Fruit fly (Drosophila melanogaster) whole organism, wandering third instar larva: Measurements from ENCODE around the gene CG8031.

Experiments
- Abd-B ChIP-seq: fragments of >200 bp; optimal IDR thresholded peaks from 2 replicates; lab custom pipeline; 2017; ENCODE audit warnings: missing biosample characterization, missing genetic modification characterization
- CrebA ChIP-seq: fragments of 200-800 bp; sonication (Bioruptor generic); optimal IDR thresholded peaks from 2 replicates; lab custom pipeline; 2016; ENCODE audit warnings: missing biosample characterization, mild to moderate bottlenecking, missing genetic modification characterization, borderline replicate concordance
- Dfd ChIP-seq: fragments of >200 bp; optimal IDR thresholded peaks from 2 replicates; lab custom pipeline; 2017; ENCODE audit warnings: missing biosample characterization, missing genetic modification characterization
- Dif ChIP-seq: fragments of 200-275, 200-300 bp; sonication (Bioruptor generic); optimal IDR thresholded peaks from 2 replicates; lab custom pipeline; 2018; ENCODE audit warnings: missing biosample characterization, missing genetic modification characterization; ENCODE audit not compliant: partially characterized antibody
- GATAd ChIP-seq: sonication (Bioruptor generic); optimal IDR thresholded peaks from 2 replicates; lab custom pipeline; 2016; ENCODE audit warnings: missing biosample characterization, missing genetic modification characterization
- HLH106 ChIP-seq: fragments of 200-800 bp; optimal IDR thresholded peaks from 3 replicates; lab custom pipeline; 2019; ENCODE audit warnings: missing biosample characterization, mild to moderate bottlenecking, missing genetic modification characterization, moderate library complexity
- Hr78 ChIP-seq: fragments of >200 bp; optimal IDR thresholded peaks from 2 replicates; lab custom pipeline; 2017; ENCODE audit warnings: missing biosample characterization, missing genetic modification characterization
- Hr83 ChIP-seq: fragments of 200-300 bp; sonication (Bioruptor generic); optimal IDR thresholded peaks from 2 replicates; lab custom pipeline; 2016; ENCODE audit warnings: missing biosample characterization, mild to moderate bottlenecking, missing genetic modification characterization, moderate library complexity; ENCODE audit not compliant: poor library complexity, severe bottlenecking
- Mio ChIP-seq: sonication (Bioruptor generic); optimal IDR thresholded peaks from 2 replicates; lab custom pipeline; 2016; ENCODE audit warnings: missing biosample characterization, missing genetic modification characterization
- Myc ChIP-seq: fragments of >200 bp; optimal IDR thresholded peaks from 2 replicates; lab custom pipeline; 2017
- N ChIP-seq: fragments of >200 bp; optimal IDR thresholded peaks from 2 replicates; lab custom pipeline; 2018; ENCODE audit warnings: missing biosample characterization, missing external identifiers, missing genetic modification characterization
- Rel ChIP-seq, 2 experiments: fragments of 200-800 bp; sonication (Bioruptor generic) in 1 of 2; optimal IDR thresholded peaks; 2 replicates in 1 of 2; 3 replicates in 1 of 2; lab custom pipeline; 2016 to 2019; ENCODE audit warnings: mild to moderate bottlenecking in 2 of 2, missing biosample characterization in 2 of 2, missing genetic modification characterization in 2 of 2, moderate library complexity in 1 of 2
- Sp1 ChIP-seq: fragments of 200-800 bp; sonication (Bioruptor generic); optimal IDR thresholded peaks from 3 replicates; lab custom pipeline; 2019; ENCODE audit warnings: missing biosample characterization, mild to moderate bottlenecking, missing genetic modification characterization, moderate library complexity
- Vsx2 ChIP-seq: fragments of 200-300, 225-300 bp; sonication (Bioruptor generic); optimal IDR thresholded peaks from 2 replicates; lab custom pipeline; 2018; ENCODE audit warnings: missing biosample characterization, missing genetic modification characterization; ENCODE audit not compliant: partially characterized antibody
- br ChIP-seq: fragments of 200-800 bp; sonication (Bioruptor generic); optimal IDR thresholded peaks from 2 replicates; lab custom pipeline; 2016; ENCODE audit warnings: missing biosample characterization, missing genetic modification characterization
- brk ChIP-seq: fragments of 200-800 bp; sonication (Bioruptor generic); optimal IDR thresholded peaks from 2 replicates; lab custom pipeline; 2016; ENCODE audit warnings: missing biosample characterization, mild to moderate bottlenecking, missing genetic modification characterization
- dl ChIP-seq, 2 experiments: fragments of 175-275, 200-275 bp in 1 of 2; fragments of 200-275 bp in 1 of 2; sonication (Bioruptor generic); optimal IDR thresholded peaks; lab custom pipeline; 2018; ENCODE audit warnings: mild to moderate bottlenecking in 2 of 2, missing biosample characterization in 2 of 2, missing genetic modification characterization in 2 of 2, moderate library complexity in 2 of 2; ENCODE audit not compliant: partially characterized antibody in 2 of 2, insufficient read depth in 1 of 2
- dmrt93B ChIP-seq: fragments of 200-800 bp; sonication (Bioruptor generic); optimal IDR thresholded peaks from 2 replicates; lab custom pipeline; 2018; ENCODE audit warnings: missing biosample characterization, mild to moderate bottlenecking, missing genetic modification characterization
- ey ChIP-seq: fragments of 200-800 bp; sonication (Bioruptor generic); optimal IDR thresholded peaks from 2 replicates; lab custom pipeline; 2016; ENCODE audit warnings: missing biosample characterization, missing genetic modification characterization
- foxo ChIP-seq, 2 experiments: fragments of 200-800 bp; sonication (Bioruptor generic); optimal IDR thresholded peaks; 2 replicates in 1 of 2; 3 replicates in 1 of 2; lab custom pipeline; 2016 to 2017; ENCODE audit warnings: missing biosample characterization in 2 of 2, missing genetic modification characterization in 2 of 2
- fru ChIP-seq: fragments of 200-800 bp; sonication (Bioruptor generic); optimal IDR thresholded peaks from 3 replicates; lab custom pipeline; 2016; ENCODE audit warnings: missing biosample characterization, mild to moderate bottlenecking, missing genetic modification characterization
- h ChIP-seq: fragments of 200-800 bp; sonication (Bioruptor generic); optimal IDR thresholded peaks from 3 replicates; lab custom pipeline; 2016; ENCODE audit warnings: missing biosample characterization, mild to moderate bottlenecking, missing genetic modification characterization
- jim ChIP-seq: fragments of 175-275, 200-325 bp; sonication (Bioruptor generic); optimal IDR thresholded peaks from 2 replicates; lab custom pipeline; 2016; ENCODE audit warnings: missing biosample characterization, mild to moderate bottlenecking, missing genetic modification characterization
- lola ChIP-seq: fragments of >200 bp; optimal IDR thresholded peaks from 2 replicates; lab custom pipeline; 2017; ENCODE audit warnings: missing biosample characterization, missing genetic modification characterization
- pan ChIP-seq: fragments of >200 bp; optimal IDR thresholded peaks from 2 replicates; lab custom pipeline; 2017
- psq ChIP-seq: fragments of 200-800 bp; sonication (Bioruptor generic); optimal IDR thresholded peaks from 3 replicates; lab custom pipeline; 2017; ENCODE audit warnings: missing biosample characterization, mild to moderate bottlenecking, missing genetic modification characterization, moderate library complexity
- rgr ChIP-seq: fragments of 200-800 bp; sonication (Bioruptor generic); optimal IDR thresholded peaks from 3 replicates; lab custom pipeline; 2016; ENCODE audit warnings: missing biosample characterization, mild to moderate bottlenecking, missing genetic modification characterization
- sage ChIP-seq: fragments of 200-800 bp; sonication (Bioruptor generic); optimal IDR thresholded peaks from 2 replicates; lab custom pipeline; 2016; ENCODE audit warnings: missing biosample characterization, mild to moderate bottlenecking, missing genetic modification characterization
- sv ChIP-seq: fragments of 200-800 bp; sonication (Bioruptor generic); optimal IDR thresholded peaks from 3 replicates; lab custom pipeline; 2016; ENCODE audit warnings: missing biosample characterization, missing genetic modification characterization
- tai ChIP-seq: sonication (Bioruptor generic); optimal IDR thresholded peaks from 2 replicates; lab custom pipeline; 2016; ENCODE audit warnings: missing biosample characterization, missing genetic modification characterization

Gene CG8031

DNA sequence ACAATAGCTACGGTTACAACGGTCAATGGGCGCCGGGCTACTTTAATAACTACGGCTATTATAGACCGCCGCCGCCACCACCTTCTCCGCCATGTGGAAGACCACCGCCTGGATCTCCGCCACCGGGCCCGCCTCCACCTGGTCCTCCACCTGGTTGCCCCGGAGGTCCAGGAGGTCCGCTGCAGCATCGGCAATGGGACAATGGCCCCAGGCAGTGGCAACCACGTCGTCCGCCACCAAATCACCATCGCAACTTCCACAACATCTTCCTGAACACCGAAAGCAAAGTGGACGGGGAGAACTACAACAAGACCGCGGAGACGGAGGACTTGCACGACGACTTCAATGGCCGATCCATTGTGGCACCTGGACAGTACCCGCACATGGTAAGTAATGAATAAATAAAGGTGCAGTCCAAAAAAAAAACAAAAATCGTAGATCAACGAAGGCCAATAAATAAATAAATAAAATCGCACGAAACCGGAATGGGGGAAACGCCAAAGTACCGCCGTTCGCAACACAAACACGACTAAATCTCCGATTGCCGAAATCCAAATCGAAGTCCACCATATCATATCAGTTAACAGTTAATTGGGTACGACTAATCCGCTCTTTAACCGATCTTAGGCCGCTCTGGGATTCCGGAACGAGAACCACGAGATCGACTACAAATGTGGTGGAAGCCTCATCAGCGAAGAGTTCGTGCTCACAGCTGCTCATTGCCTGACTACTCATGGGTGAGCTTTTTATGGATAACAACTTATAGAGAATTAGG, 31.3 kb upstream of the CG8031 start, which contains the start of gene snk:
snk (minus strand) TSS at position 513 of the 775 bp plus-strand sequence.
- no peak for TF ChIP-seq tai (GFP tag; lab: Kevin White, UChicago)
- TF ChIP-seq Rel (GFP tag; optimal IDR thresholded peaks at IDR 0.05; lab: Kevin White, UChicago), result no peak
- TF ChIP-seq Rel (tag; optimal IDR thresholded peaks at IDR 0.05; lab: Kevin White, UChicago), result no peak
- TF ChIP-seq dmrt93B (GFP tag; lab: Kevin White, UChicago), result no peak
- no peak for TF ChIP-seq psq (GFP tag; lab: Kevin White, UChicago)
- peak; percentile 61 for TF ChIP-seq Dfd
- TF ChIP-seq brk (GFP tag; lab: Kevin White, UChicago), result no peak
- TF ChIP-seq, all 38 proteins: peak for 1

- TF ChIP-seq ey (GFP tag; lab: Kevin White, UChicago) (no peak), CrebA (GFP tag; lab: Kevin White, UChicago) (no peak), Myc (lab: Kevin White, UChicago) (no peak), pan (lab: Kevin White, UChicago) (no peak), Mio (GFP tag; lab: Kevin White, UChicago) (no peak), Hr83 (GFP tag; lab: Kevin White, UChicago) (no peak), br (GFP tag; lab: Kevin White, UChicago) (no peak), fru (GFP tag; lab: Kevin White, UChicago) (no peak), Hr78 (no peak), lola (GFP tag; lab: Kevin White, UChicago) (no peak), rgr (GFP tag; lab: Kevin White, UChicago) (no peak)
Observed at dm6 chr3R:13041750-13042149, 30.6 kb upstream of the CG8031 start, which contains the start of gene CG11670. Gene CG11670, plus strand, starts transcription at chr3R:13042050.

- TF ChIP-seq sv (GFP tag; lab: Kevin White, UChicago) (no peak), ey (GFP tag; lab: Kevin White, UChicago) (peak; percentile 23), lola (GFP tag; lab: Kevin White, UChicago) (no peak), Rel (GFP tag; optimal IDR thresholded peaks at IDR 0.05; lab: Kevin White, UChicago) (no peak), Rel (tag; optimal IDR thresholded peaks at IDR 0.05; lab: Kevin White, UChicago) (peak; percentile 92), fru (GFP tag; lab: Kevin White, UChicago) (peak; percentile 25), br (GFP tag; lab: Kevin White, UChicago) (peak; percentile 29), HLH106 (tag; lab: Kevin White, UChicago) (peak; percentile 21), Abd-B (GFP tag; lab: Kevin White, UChicago) (no peak), psq (GFP tag; lab: Kevin White, UChicago) (no peak), sage (GFP tag; lab: Kevin White, UChicago) (no peak), h (GFP tag; lab: Kevin White, UChicago) (peak; percentile 35), jim (GFP tag; lab: Kevin White, UChicago) (peak; percentile 82)
Observed at dm6 chr3R:13039037-13039583, 28.0 kb upstream of the CG8031 start.

dm6 chr3R:13038075-13038474, 27.0 kb upstream of the CG8031 start, which contains the start of gene CG11668:
Gene CG11668, plus strand, starts transcription at chr3R:13038375.
- TF ChIP-seq fru (GFP tag; lab: Kevin White, UChicago) (no peak), ey (GFP tag; lab: Kevin White, UChicago) (no peak), dl (GFP tag; optimal IDR thresholded peaks at IDR 0.05; lab: Kevin White, UChicago; ENCODE audit: insufficient read depth in 1 of 2, partially characterized antibody in 2 of 2) (no peak)
- TF ChIP-seq, all 38 proteins: peak for 0

- TF ChIP-seq dmrt93B (GFP tag; lab: Kevin White, UChicago) (no peak), N (GFP tag; lab: Kevin White, UChicago) (no peak), GATAd (GFP tag; lab: Kevin White, UChicago) (no peak), Sp1 (no peak), Hr78 (no peak), foxo (GFP tag; optimal IDR thresholded peaks at IDR 0.05; lab: Kevin White, UChicago) (no peak), br (GFP tag; lab: Kevin White, UChicago) (no peak), Dif (GFP tag; lab: Kevin White, UChicago) (no peak), Abd-B (GFP tag; lab: Kevin White, UChicago) (no peak), Vsx2 (GFP tag; lab: Kevin White, UChicago) (no peak), sv (GFP tag; lab: Kevin White, UChicago) (no peak)
Observed at dm6 chr3R:13036064-13036463, 25.0 kb upstream of the CG8031 start.
